Worm (Caenorhabditis elegans) whole organism, young adult: ENCODE measurements around the gene C30G7.4.
A peak's percentile ranks its signal among the peaks of the same experiment; 100 is the strongest.

Experiments
- B0035.1 ChIP-seq: sonication (generic microtip); optimal IDR thresholded peaks from 2 replicates; lab custom pipeline; 2016; ENCODE audit warnings: missing genetic modification characterization, mild to moderate bottlenecking, missing compliant biosample characterization, missing genotype, missing genetic modification reagents
- C17E4.6 ChIP-seq: fragments of 200-800 bp; sonication (Bioruptor generic); IDR thresholded peaks from 2 replicates; pipeline ENCODE4 v1.3.6; 2022; ENCODE audit warnings: missing genetic modification reagents, missing genetic modification characterization, missing compliant biosample characterization
- F33H1.4 ChIP-seq: fragments of 200-800 bp; sonication (Bioruptor generic); IDR thresholded peaks from 2 replicates; pipeline ENCODE4 v1.3.6; 2022; ENCODE audit warnings: missing genetic modification reagents, missing genetic modification characterization, missing compliant biosample characterization
- F49E8.2 ChIP-seq: sonication (generic microtip); optimal IDR thresholded peaks from 3 replicates; lab custom pipeline; 2017; ENCODE audit warnings: missing genetic modification characterization, mild to moderate bottlenecking, missing compliant biosample characterization, antibody characterized with exemption, moderate library complexity; ENCODE audit not compliant: insufficient read depth
- F55B11.4 ChIP-seq: sonication (generic microtip); optimal IDR thresholded peaks from 2 replicates; lab custom pipeline; 2016; ENCODE audit warnings: missing compliant biosample characterization, missing genetic modification characterization, borderline replicate concordance; ENCODE audit not compliant: insufficient read depth
- F57A8.1 ChIP-seq: fragments of 200-800 bp; sonication (Bioruptor generic); optimal IDR thresholded peaks from 2 replicates; lab custom pipeline; 2018; ENCODE audit warnings: mild to moderate bottlenecking, missing genetic modification characterization, moderate library complexity, missing compliant biosample characterization
- Y67H2A.10 ChIP-seq: fragments of 200-800 bp; sonication (Bioruptor generic); conservative IDR thresholded peaks from 2 replicates; pipeline ENCODE4 v1.3.6; 2022; ENCODE audit warnings: missing genetic modification reagents, missing genetic modification characterization, missing compliant biosample characterization
- Y79H2A.3 ChIP-seq: fragments of 200-800 bp; sonication (Bioruptor generic); conservative IDR thresholded peaks from 2 replicates; pipeline ENCODE4 v1.3.6; 2022; ENCODE audit warnings: missing genetic modification reagents, missing genetic modification characterization, missing compliant biosample characterization
- ZK185.1 ChIP-seq: sonication (generic microtip); optimal IDR thresholded peaks from 2 replicates; lab custom pipeline; 2016; ENCODE audit warnings: mild to moderate bottlenecking, missing genetic modification characterization, missing compliant biosample characterization; ENCODE audit not compliant: poor library complexity, severe bottlenecking
- aptf-3 ChIP-seq: fragments of 200-800 bp; sonication (Bioruptor generic); IDR thresholded peaks from 2 replicates; pipeline ENCODE4 v1.3.6; 2022; ENCODE audit warnings: missing genetic modification characterization, missing compliant biosample characterization
- atf-7 ChIP-seq: sonication (generic microtip); optimal IDR thresholded peaks from 2 replicates; lab custom pipeline; 2017; ENCODE audit warnings: mild to moderate bottlenecking, missing genetic modification characterization, missing compliant biosample characterization
- attf-3 ChIP-seq: fragments of 200-800 bp; sonication (Bioruptor generic); conservative IDR thresholded peaks from 2 replicates; pipeline ENCODE4 v1.3.6; 2022; ENCODE audit warnings: missing genetic modification reagents, missing genetic modification characterization, missing compliant biosample characterization
- attf-5 ChIP-seq: fragments of 200-800 bp; sonication (Bioruptor generic); optimal IDR thresholded peaks from 2 replicates; lab custom pipeline; 2018; ENCODE audit warnings: mild to moderate bottlenecking, missing genetic modification characterization, missing compliant biosample characterization
- bed-1 ChIP-seq: fragments of 200-800 bp; sonication (Bioruptor generic); IDR thresholded peaks from 2 replicates; pipeline ENCODE4 v1.3.6; 2022; ENCODE audit warnings: missing genetic modification reagents, missing genetic modification characterization, missing compliant biosample characterization
- cebp-1 ChIP-seq, 2 experiments: fragments of 200-800 bp in 1 of 2; sonication (Bioruptor generic) in 1 of 2; sonication (generic microtip) in 1 of 2; IDR thresholded peaks in 1 of 2; optimal IDR thresholded peaks in 1 of 2; 2 replicates each; pipeline versions ENCODE4 v1.3.6 to Lab custom; 2017 to 2022; ENCODE audit warnings: missing compliant biosample characterization in 2 of 2, missing genetic modification characterization in 2 of 2, mild to moderate bottlenecking in 1 of 2, missing genetic modification reagents in 1 of 2, moderate library complexity in 1 of 2
- ceh-100 ChIP-seq: fragments of 200-800 bp; sonication (Bioruptor generic); IDR thresholded peaks from 2 replicates; pipeline ENCODE4 v1.3.6; 2022; ENCODE audit warnings: missing genetic modification reagents, missing genetic modification characterization, missing compliant biosample characterization
- ceh-58 ChIP-seq: fragments of 200-800 bp; sonication (Bioruptor generic); IDR thresholded peaks from 2 replicates; pipeline ENCODE4 v1.3.6; 2022; ENCODE audit warnings: missing genetic modification characterization, missing compliant biosample characterization
- ceh-91 ChIP-seq: fragments of 200-800 bp; sonication (Bioruptor generic); IDR thresholded peaks from 2 replicates; pipeline ENCODE4 v1.3.6; 2022; ENCODE audit warnings: missing genetic modification reagents, missing genetic modification characterization, missing compliant biosample characterization
- die-1 ChIP-seq: sonication (generic microtip); optimal IDR thresholded peaks from 2 replicates; lab custom pipeline; 2016; ENCODE audit warnings: missing genotype, mild to moderate bottlenecking, missing genetic modification characterization, missing compliant biosample characterization
- dpl-1 ChIP-seq: fragments of 150-350 bp; optimal IDR thresholded peaks from 2 replicates; lab custom pipeline; 2014; ENCODE audit warnings: missing biosample characterization, missing genetic modification reagents, missing genetic modification characterization
- efl-1 ChIP-seq: fragments of 150-350 bp; optimal IDR thresholded peaks from 2 replicates; lab custom pipeline; 2014; ENCODE audit warnings: missing biosample characterization, missing genetic modification reagents, missing genetic modification characterization
- egl-44 ChIP-seq: fragments of 200-800 bp; sonication (Bioruptor generic); IDR thresholded peaks from 2 replicates; pipeline ENCODE4 v1.3.6; 2022; ENCODE audit warnings: missing genetic modification reagents, missing genetic modification characterization, missing compliant biosample characterization
- fkh-3 ChIP-seq: sonication (generic microtip); optimal IDR thresholded peaks from 2 replicates; lab custom pipeline; 2016; ENCODE audit warnings: mild to moderate bottlenecking, missing genetic modification characterization, missing compliant biosample characterization
- hmg-1.2 ChIP-seq: fragments of 200-800 bp; sonication (Bioruptor generic); IDR thresholded peaks from 2 replicates; pipeline ENCODE4 v1.3.6; 2022; ENCODE audit warnings: missing genetic modification reagents, missing genetic modification characterization, missing compliant biosample characterization
- lag-1 ChIP-seq: fragments of 200-800 bp; sonication (Bioruptor generic); IDR thresholded peaks from 2 replicates; pipeline ENCODE4 v1.3.6; 2022; ENCODE audit warnings: missing genetic modification reagents, missing genetic modification characterization, missing compliant biosample characterization
- lin-35 ChIP-seq, 3 experiments: fragments of 150-350 bp in 2 of 3; sonication (generic microtip) in 1 of 3; optimal IDR thresholded peaks; 2 replicates each; lab custom pipeline; 2014 to 2018; ENCODE audit warnings: missing biosample characterization in 3 of 3, missing genetic modification characterization in 3 of 3, missing genetic modification reagents in 3 of 3
- lin-54 ChIP-seq: fragments of 200-800 bp; sonication (Bioruptor generic); optimal IDR thresholded peaks from 2 replicates; lab custom pipeline; 2018; ENCODE audit warnings: mild to moderate bottlenecking, missing genetic modification characterization, missing compliant biosample characterization
- lsl-1 ChIP-seq: fragments of 200-800 bp; sonication (Bioruptor generic); optimal IDR thresholded peaks from 2 replicates; lab custom pipeline; 2018; ENCODE audit warnings: mild to moderate bottlenecking, missing genetic modification characterization, moderate library complexity, missing compliant biosample characterization
- madf-10 ChIP-seq: sonication (generic microtip); optimal IDR thresholded peaks from 2 replicates; lab custom pipeline; 2016; ENCODE audit warnings: mild to moderate bottlenecking, missing genetic modification characterization, missing compliant biosample characterization
- madf-6 ChIP-seq: fragments of 200-800 bp; sonication (Bioruptor generic); IDR thresholded peaks from 2 replicates; pipeline ENCODE4 v1.3.6; 2022; ENCODE audit warnings: missing genetic modification reagents, missing genetic modification characterization, missing compliant biosample characterization
- mcd-1 ChIP-seq: fragments of 200-800 bp; sonication (Bioruptor generic); IDR thresholded peaks from 2 replicates; pipeline ENCODE4 v1.3.6; 2022; ENCODE audit warnings: missing genetic modification reagents, missing genetic modification characterization, missing compliant biosample characterization
- mxl-1 ChIP-seq: sonication (generic microtip); optimal IDR thresholded peaks from 2 replicates; lab custom pipeline; 2016; ENCODE audit warnings: missing genetic modification characterization, missing compliant biosample characterization
- nfya-1 ChIP-seq: sonication (generic microtip); optimal IDR thresholded peaks from 2 replicates; lab custom pipeline; 2017; ENCODE audit warnings: antibody characterized with exemption, missing compliant biosample characterization, missing genetic modification characterization, borderline replicate concordance; ENCODE audit not compliant: insufficient read depth
- nhr-179 ChIP-seq: sonication (generic microtip); optimal IDR thresholded peaks from 2 replicates; lab custom pipeline; 2016; ENCODE audit warnings: mild to moderate bottlenecking, missing genetic modification characterization, missing compliant biosample characterization
- nhr-80 ChIP-seq: sonication (generic microtip); optimal IDR thresholded peaks from 2 replicates; lab custom pipeline; 2016; ENCODE audit warnings: missing genetic modification characterization, missing compliant biosample characterization
- rec-8 ChIP-seq, 2 experiments: sonication (generic microtip); optimal IDR thresholded peaks; 2 replicates each; lab custom pipeline; 2016; ENCODE audit warnings: mild to moderate bottlenecking in 2 of 2, missing genetic modification characterization in 2 of 2, missing genetic modification reagents in 2 of 2, missing genotype in 2 of 2, missing biosample characterization in 1 of 2, missing compliant biosample characterization in 1 of 2, moderate library complexity in 1 of 2
- sea-2 ChIP-seq: fragments of 200-800 bp; sonication (Bioruptor generic); IDR thresholded peaks from 2 replicates; pipeline ENCODE4 v1.3.6; 2022; ENCODE audit warnings: missing genetic modification characterization, missing compliant biosample characterization
- snpc-3.4 ChIP-seq: sonication (generic microtip); optimal IDR thresholded peaks from 2 replicates; lab custom pipeline; 2017; ENCODE audit warnings: missing genetic modification characterization, mild to moderate bottlenecking, missing compliant biosample characterization, antibody characterized with exemption, moderate library complexity, missing genotype, missing genetic modification reagents
- tbx-9 ChIP-seq: sonication (generic microtip); optimal IDR thresholded peaks from 2 replicates; lab custom pipeline; 2016; ENCODE audit warnings: borderline replicate concordance, missing genetic modification characterization, inconsistent platforms, missing compliant biosample characterization
- tlf-1 ChIP-seq: fragments of 200-800 bp; sonication (Bioruptor generic); optimal IDR thresholded peaks from 2 replicates; lab custom pipeline; 2018; ENCODE audit warnings: mild to moderate bottlenecking, missing genetic modification characterization, missing compliant biosample characterization
- ztf-18 ChIP-seq: sonication (generic microtip); optimal IDR thresholded peaks from 2 replicates; lab custom pipeline; 2016; ENCODE audit warnings: missing genotype, mild to moderate bottlenecking, missing genetic modification characterization, missing compliant biosample characterization

The C30G7.4 gene

ce11 chrV:14947022-14947421 is at the start of gene C30G7.4:
TSS of gene C30G7.4 (minus strand) at chrV:14947122.
- no peak for TF ChIP-seq ztf-18 (tag; lab: Kevin White, UChicago)
- no peak for TF ChIP-seq fkh-3 (tag; lab: Kevin White, UChicago)
- TF ChIP-seq mxl-1 (tag; lab: Kevin White, UChicago), result no peak
- no peak for TF ChIP-seq tbx-9 (tag; lab: Kevin White, UChicago)
- TF ChIP-seq cebp-1 (GFP tag; IDR thresholded peaks at IDR 0.05; lab: Robert Waterston, UW), result no peak
- TF ChIP-seq cebp-1 (tag; optimal IDR thresholded peaks at IDR 0.05; lab: Kevin White, UChicago), result no peak
- no peak for TF ChIP-seq Y67H2A.10
- TF ChIP-seq F55B11.4 (tag; lab: Kevin White, UChicago), result no peak
- TF ChIP-seq rec-8 (tag; optimal IDR thresholded peaks at IDR 0.05; lab: Kevin White, UChicago), result no peak
- TF ChIP-seq ceh-58 (GFP tag; lab: Robert Waterston, UW), result no peak
- TF ChIP-seq lsl-1 (GFP tag; lab: Kevin White, UChicago), result no peak
- no peak for TF ChIP-seq ZK185.1 (tag; lab: Kevin White, UChicago)
- no peak for TF ChIP-seq F33H1.4
- TF ChIP-seq madf-10 (tag; lab: Kevin White, UChicago), result no peak
- TF ChIP-seq nfya-1, result no peak
- TF ChIP-seq, all 124 proteins: peak for 0

- TF ChIP-seq attf-3, result no peak
- no peak for TF ChIP-seq bed-1 (GFP tag; lab: Robert Waterston, UW)
- TF ChIP-seq B0035.1 (tag; lab: Kevin White, UChicago), result no peak
These were observed 49.3 kb upstream of the C30G7.4 start, which contains the start of gene irld-14 for ce11 chrV:14996236-14996635. TSS of gene irld-14 (plus strand) at chrV:14996536.

- TF ChIP-seq nhr-80 (tag; lab: Kevin White, UChicago) (peak; percentile 22), madf-6 (GFP tag; lab: Robert Waterston, UW) (no peak)
These were observed 46.7 kb upstream of the C30G7.4 start, which contains the start of gene fil-1 for ce11 chrV:14993620-14994019. TSS of gene fil-1 (plus strand) at chrV:14993838.

- TF ChIP-seq mcd-1 (GFP tag; lab: Robert Waterston, UW) (peak; percentile 50), nhr-179 (tag; lab: Kevin White, UChicago) (no peak), atf-7 (tag; lab: Kevin White, UChicago) (no peak), tlf-1 (peak; percentile 54), attf-3 (peak; percentile 60), lin-35 (GFP tag; optimal IDR thresholded peaks at IDR 0.05; lab: Kevin White, UChicago) (peak in 1 of 3 experiments; percentile 59), attf-5 (GFP tag; lab: Kevin White, UChicago) (no peak), C17E4.6 (GFP tag; lab: Robert Waterston, UW) (0 out of 2 replicates have a peak, but pooled peaks have one; percentile 34), aptf-3 (no peak), egl-44 (GFP tag; lab: Robert Waterston, UW) (no peak), efl-1 (GFP tag; lab: Kevin White, UChicago) (peak; percentile 98), dpl-1 (GFP tag; lab: Kevin White, UChicago) (peak; percentile 93), die-1 (no peak), madf-10 (tag; lab: Kevin White, UChicago) (no peak), cebp-1 (GFP tag; IDR thresholded peaks at IDR 0.05; lab: Robert Waterston, UW) (no peak), cebp-1 (tag; optimal IDR thresholded peaks at IDR 0.05; lab: Kevin White, UChicago) (no peak), Y79H2A.3 (GFP tag; lab: Robert Waterston, UW) (no peak), F57A8.1 (GFP tag; lab: Kevin White, UChicago) (no peak), hmg-1.2 (GFP tag; lab: Robert Waterston, UW) (peak; percentile 52), ceh-91 (peak; percentile 92), F49E8.2 (tag; lab: Kevin White, UChicago) (peak; percentile 42), snpc-3.4 (tag; lab: Kevin White, UChicago) (peak; percentile 72), Y67H2A.10 (no peak), lag-1 (GFP tag; lab: Robert Waterston, UW) (no peak), lin-54 (GFP tag; lab: Kevin White, UChicago) (peak; percentile 52), ceh-100 (0 out of 2 replicates have a peak, but pooled peaks have one; percentile 32), sea-2 (no peak)
These were observed 45.8 kb upstream of the C30G7.4 start, which contains the start of gene T01C3.3 for ce11 chrV:14992627-14993117. TSS of gene T01C3.3 (minus strand) at chrV:14992677.
